Worm (Caenorhabditis elegans) whole organism, early embryonic: ENCODE measurements around the gene B0334.4.

Experiments
- B0310.2 ChIP-seq: sonication (generic microtip); optimal IDR thresholded peaks from 2 replicates; lab custom pipeline; 2016; ENCODE audit warnings: mild to moderate bottlenecking, missing genetic modification characterization, missing compliant biosample characterization
- F13C5.2 ChIP-seq: sonication (generic microtip); optimal IDR thresholded peaks from 2 replicates; lab custom pipeline; 2017; ENCODE audit warnings: mild to moderate bottlenecking, missing genetic modification characterization, inconsistent platforms, missing compliant biosample characterization
- aly-1 ChIP-seq: sonication (generic microtip); optimal IDR thresholded peaks from 2 replicates; lab custom pipeline; 2016; ENCODE audit warnings: missing genetic modification characterization, missing compliant biosample characterization
- ama-1 ChIP-seq: fragments of 150-350 bp; optimal IDR thresholded peaks from 2 replicates; lab custom pipeline; 2014
- ceh-36 ChIP-seq: sonication (generic microtip); optimal IDR thresholded peaks from 2 replicates; lab custom pipeline; 2016; ENCODE audit warnings: missing genetic modification characterization, inconsistent platforms, missing compliant biosample characterization
- ets-7 ChIP-seq: sonication (generic microtip); optimal IDR thresholded peaks from 2 replicates; lab custom pipeline; 2016; ENCODE audit warnings: missing genotype, missing genetic modification characterization, missing compliant biosample characterization
- flt-1 ChIP-seq: fragments of 200-800 bp; sonication (Bioruptor generic); IDR thresholded peaks from 2 replicates; pipeline ENCODE4 v1.3.6; 2022; ENCODE audit warnings: missing genetic modification characterization, missing compliant biosample characterization
- hmbx-1 ChIP-seq: sonication (generic microtip); optimal IDR thresholded peaks from 2 replicates; lab custom pipeline; 2016; ENCODE audit warnings: mild to moderate bottlenecking, missing genetic modification characterization, missing compliant biosample characterization
- hmg-4 ChIP-seq: fragments of 200-800 bp; sonication (Bioruptor generic); optimal IDR thresholded peaks from 2 replicates; lab custom pipeline; 2018; ENCODE audit warnings: mild to moderate bottlenecking, missing genetic modification characterization, missing compliant biosample characterization
- hnd-1 ChIP-seq: sonication (generic microtip); optimal IDR thresholded peaks from 2 replicates; lab custom pipeline; 2016; ENCODE audit warnings: missing genetic modification characterization, missing compliant biosample characterization
- pes-1 ChIP-seq: fragments of 200-800 bp; sonication (Bioruptor generic); IDR thresholded peaks from 2 replicates; pipeline ENCODE4 v1.3.6; 2022; ENCODE audit warnings: missing genetic modification reagents, missing genetic modification characterization, missing compliant biosample characterization
- scrt-1 ChIP-seq: fragments of 200-800 bp; sonication (Bioruptor generic); IDR thresholded peaks from 2 replicates; pipeline ENCODE4 v1.3.6; 2022; ENCODE audit warnings: missing genetic modification characterization, missing compliant biosample characterization
- tbx-37 ChIP-seq: fragments of 200-800 bp; sonication (Bioruptor generic); conservative IDR thresholded peaks from 2 replicates; pipeline ENCODE4 v1.3.6; 2022; ENCODE audit warnings: missing genetic modification reagents, missing genetic modification characterization, missing compliant biosample characterization

DNA sequence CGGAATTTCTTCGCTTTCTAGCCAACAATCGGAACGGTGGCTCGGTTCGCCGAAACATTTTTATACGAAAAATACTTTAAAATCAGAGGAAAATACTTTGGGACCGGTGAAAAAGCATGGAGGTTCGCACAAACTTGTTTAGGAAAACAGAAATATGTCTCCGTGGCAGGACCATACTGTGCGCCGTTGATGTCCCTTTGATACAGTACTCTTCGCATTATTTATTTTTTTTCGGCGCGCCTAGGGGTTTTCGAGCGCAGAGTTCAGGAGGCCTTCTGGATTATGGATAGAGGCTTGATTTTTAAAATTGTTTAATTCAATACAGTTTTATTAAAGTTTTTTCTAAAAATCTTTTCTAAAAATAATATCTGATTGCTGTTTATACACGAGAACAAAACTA, 49.2 kb downstream of the B0334.4 start, which contains the start of gene F54D5.9:
- no peak for TF ChIP-seq tbx-37 (GFP tag; lab: Robert Waterston, UW)
- TF ChIP-seq ama-1 = no peak
- no peak for TF ChIP-seq scrt-1 (GFP tag; lab: Robert Waterston, UW)
- no peak for TF ChIP-seq B0310.2 (tag; lab: Kevin White, UChicago)
- no peak for TF ChIP-seq flt-1 (GFP tag; lab: Robert Waterston, UW)
- TF ChIP-seq hmg-4 (GFP tag; lab: Kevin White, UChicago) = no peak
- TF ChIP-seq ceh-36 = no peak
- TF ChIP-seq hmbx-1 (tag; lab: Kevin White, UChicago) = no peak
- TF ChIP-seq ets-7 (tag; lab: Kevin White, UChicago) = no peak
- no peak for TF ChIP-seq aly-1
- no peak for TF ChIP-seq hnd-1 (tag; lab: Kevin White, UChicago)
- TF ChIP-seq F13C5.2 (tag; lab: Kevin White, UChicago) = no peak
- TF ChIP-seq pes-1 (GFP tag; lab: Robert Waterston, UW) = no peak
